Fruit fly (Drosophila melanogaster): ENCODE measurements around the gene prd.

The prd gene

dm6 chr2L:12107087-12107486 is 21.5 kb upstream of the prd start:
- TF ChIP-seq CG32006 (GFP tag; optimal IDR thresholded peaks at IDR 0.05) (no peak), Sox14 (GFP tag; optimal IDR thresholded peaks at IDR 0.05) (no peak), Sox102F (GFP tag; optimal IDR thresholded peaks at IDR 0.05) (no peak), net (GFP tag; optimal IDR thresholded peaks at IDR 0.05) (no peak), CG6808 (GFP tag; optimal IDR thresholded peaks at IDR 0.05) (no peak), acj6 (GFP tag; optimal IDR thresholded peaks at IDR 0.05) (no peak), Hr38 (GFP tag; optimal IDR thresholded peaks at IDR 0.05) (no peak), topi (GFP tag; optimal IDR thresholded peaks at IDR 0.05) (no peak), CG3919 (GFP tag; optimal IDR thresholded peaks at IDR 0.05) (no peak), fd85E (GFP tag; optimal IDR thresholded peaks at IDR 0.05) (no peak), CG11294 (GFP tag; IDR thresholded peaks at IDR 0.05) (no peak), spab (GFP tag; optimal IDR thresholded peaks at IDR 0.05) (no peak)

- peak; percentile 1 for TF ChIP-seq Eip93F (GFP tag; optimal IDR thresholded peaks at IDR 0.05)
- peak; percentile 66 for TF ChIP-seq CG6792 (GFP tag; optimal IDR thresholded peaks at IDR 0.05)
- peak; percentile 82 for TF ChIP-seq cyc (GFP tag; optimal IDR thresholded peaks at IDR 0.05)
- no peak for TF ChIP-seq Met (GFP tag; optimal IDR thresholded peaks at IDR 0.05)
- TF ChIP-seq fd59A (GFP tag; optimal IDR thresholded peaks at IDR 0.05) = peak; percentile 52
- TF ChIP-seq OdsH (GFP tag; optimal IDR thresholded peaks at IDR 0.05) = peak; percentile 87
- TF ChIP-seq CG6163 (GFP tag; IDR thresholded peaks at IDR 0.05) = peak; percentile 77; the same call in 1 of the 3 replicates
- peak; percentile 71 for TF ChIP-seq CG6808 (GFP tag; optimal IDR thresholded peaks at IDR 0.05)
- TF ChIP-seq CG11294 (GFP tag; IDR thresholded peaks at IDR 0.05) = peak; percentile 68; the same call in 1 of the 2 replicates
- TF ChIP-seq CG10669 (GFP tag; optimal IDR thresholded peaks at IDR 0.05) = no peak
- no peak for TF ChIP-seq CG6276 (GFP tag; optimal IDR thresholded peaks at IDR 0.05)
- TF ChIP-seq CG16779 (tag; optimal IDR thresholded peaks at IDR 0.05) = peak; percentile 59
- peak; percentile 78 for TF ChIP-seq CG34406 (GFP tag; optimal IDR thresholded peaks at IDR 0.05)
- TF ChIP-seq CG15336 (GFP tag; IDR thresholded peaks at IDR 0.05) = peak; percentile 85
- TF ChIP-seq salr (GFP tag; optimal IDR thresholded peaks at IDR 0.05) = peak in 1 of 2 experiments; percentile 49
- TF ChIP-seq svp (GFP tag) = no peak
- TF ChIP-seq Sox14 (GFP tag; optimal IDR thresholded peaks at IDR 0.05) = peak; percentile 81
- TF ChIP-seq Sox102F (GFP tag; optimal IDR thresholded peaks at IDR 0.05) = no peak
- TF ChIP-seq Smox (GFP tag; optimal IDR thresholded peaks at IDR 0.05) = no peak
- TF ChIP-seq Hr39 (GFP tag; optimal IDR thresholded peaks at IDR 0.05) = peak; percentile 82
- no peak for TF ChIP-seq CG10631 (GFP tag; optimal IDR thresholded peaks at IDR 0.05)
- no peak for TF ChIP-seq ss (GFP tag; optimal IDR thresholded peaks at IDR 0.05)
- peak; percentile 60 for TF ChIP-seq Ets96B (tag; optimal IDR thresholded peaks at IDR 0.05)
- peak; percentile 80 for TF ChIP-seq Lpt (GFP tag; optimal IDR thresholded peaks at IDR 0.05)
- TF ChIP-seq CG8119 (GFP tag; IDR thresholded peaks at IDR 0.05) = peak; percentile 83
- peak; percentile 75 for TF ChIP-seq net (GFP tag; optimal IDR thresholded peaks at IDR 0.05)
- TF ChIP-seq CG4318 (GFP tag; optimal IDR thresholded peaks at IDR 0.05) = no peak
- no peak for TF ChIP-seq fd85E (GFP tag; optimal IDR thresholded peaks at IDR 0.05)
- peak; percentile 84 for TF ChIP-seq CG3919 (GFP tag; optimal IDR thresholded peaks at IDR 0.05)
- peak; percentile 73 for TF ChIP-seq CG11902 (GFP tag; optimal IDR thresholded peaks at IDR 0.05)
- no peak for TF ChIP-seq CG11762 (GFP tag; optimal IDR thresholded peaks at IDR 0.05; ENCODE audit: insufficient read depth)
- TF ChIP-seq Blimp-1 (GFP tag; optimal IDR thresholded peaks at IDR 0.05) = no peak
- TF ChIP-seq dsx (GFP tag; optimal IDR thresholded peaks at IDR 0.05; ENCODE audit: poor library complexity, severe bottlenecking) = no peak
- TF ChIP-seq CG6854 (GFP tag; optimal IDR thresholded peaks at IDR 0.05) = no peak
- peak; percentile 91 for TF ChIP-seq eg (GFP tag; IDR thresholded peaks at IDR 0.05)
- TF ChIP-seq CG8632 (GFP tag; optimal IDR thresholded peaks at IDR 0.05) = no peak
- peak; percentile 83 for TF ChIP-seq dac (GFP tag; optimal IDR thresholded peaks at IDR 0.05)
- peak; percentile 72 for TF ChIP-seq CG8319 (GFP tag; optimal IDR thresholded peaks at IDR 0.05)
- TF ChIP-seq CG7368 (GFP tag; optimal IDR thresholded peaks at IDR 0.05) = peak; percentile 56
- TF ChIP-seq Sox15 (GFP tag; optimal IDR thresholded peaks at IDR 0.05) = peak; percentile 76
- TF ChIP-seq lz (GFP tag; optimal IDR thresholded peaks at IDR 0.05) = peak; percentile 85
- no peak for TF ChIP-seq vri (GFP tag; optimal IDR thresholded peaks at IDR 0.05)
These were observed 17.9 kb upstream of the prd start, which contains the start of the genes Patsas and ThrRS for dm6 chr2L:12103231-12104210. Gene Patsas, minus strand, starts transcription at chr2L:12103285. Gene ThrRS, plus strand, starts transcription at chr2L:12103751.
